Worm (Caenorhabditis elegans) whole organism, young adult: ENCODE data around the gene ZK721.3.

ENCODE experiments used
- B0019.2 ChIP-seq: fragments of 200-800 bp; sonication (Bioruptor generic); conservative IDR thresholded peaks from 2 replicates; pipeline ENCODE4 v1.3.6; 2022; ENCODE audit warnings: missing genetic modification reagents, missing genetic modification characterization, missing compliant biosample characterization
- B0261.1 ChIP-seq: sonication (generic microtip); optimal IDR thresholded peaks from 2 replicates; lab custom pipeline; 2016; ENCODE audit warnings: mild to moderate bottlenecking, missing genetic modification characterization, moderate library complexity, missing compliant biosample characterization
- D2030.7 ChIP-seq: fragments of 200-800 bp; sonication (Bioruptor generic); IDR thresholded peaks from 2 replicates; pipeline ENCODE4 v1.3.6; 2022; ENCODE audit warnings: missing genetic modification reagents, missing genetic modification characterization, missing compliant biosample characterization
- F23B12.7 ChIP-seq: sonication (generic microtip); optimal IDR thresholded peaks from 2 replicates; lab custom pipeline; 2017; ENCODE audit warnings: missing genetic modification characterization, mild to moderate bottlenecking, missing compliant biosample characterization, antibody characterized with exemption, moderate library complexity; ENCODE audit not compliant: insufficient read depth
- F57A8.1 ChIP-seq: fragments of 200-800 bp; sonication (Bioruptor generic); optimal IDR thresholded peaks from 2 replicates; lab custom pipeline; 2018; ENCODE audit warnings: mild to moderate bottlenecking, missing genetic modification characterization, moderate library complexity, missing compliant biosample characterization
- Y53F4B.3 ChIP-seq: fragments of 200-800 bp; sonication (Bioruptor generic); IDR thresholded peaks from 2 replicates; pipeline ENCODE4 v1.3.6; 2022; ENCODE audit warnings: missing genetic modification reagents, missing genetic modification characterization, missing compliant biosample characterization
- Y53G8AR.9 ChIP-seq: fragments of 200-800 bp; sonication (Bioruptor generic); conservative IDR thresholded peaks from 2 replicates; pipeline ENCODE4 v1.3.6; 2022; ENCODE audit warnings: missing genetic modification reagents, missing genetic modification characterization, missing compliant biosample characterization
- Y56A3A.18 ChIP-seq: fragments of 200-800 bp; sonication (Bioruptor generic); IDR thresholded peaks from 2 replicates; pipeline ENCODE4 v1.3.6; 2022; ENCODE audit warnings: missing genetic modification reagents, missing genetic modification characterization, missing compliant biosample characterization
- Y79H2A.3 ChIP-seq: fragments of 200-800 bp; sonication (Bioruptor generic); conservative IDR thresholded peaks from 2 replicates; pipeline ENCODE4 v1.3.6; 2022; ENCODE audit warnings: missing genetic modification reagents, missing genetic modification characterization, missing compliant biosample characterization
- Y95B8A.8 ChIP-seq: fragments of 200-800 bp; sonication (Bioruptor generic); IDR thresholded peaks from 2 replicates; pipeline ENCODE4 v1.3.6; 2022; ENCODE audit warnings: missing genetic modification reagents, missing genetic modification characterization, missing compliant biosample characterization
- akir-1 ChIP-seq: fragments of 200-800 bp; sonication (Bioruptor generic); optimal IDR thresholded peaks from 2 replicates; lab custom pipeline; 2018; ENCODE audit warnings: mild to moderate bottlenecking, missing genetic modification characterization, moderate library complexity, missing compliant biosample characterization
- aptf-2 ChIP-seq: fragments of 200-800 bp; sonication (Bioruptor generic); conservative IDR thresholded peaks from 2 replicates; pipeline ENCODE4 v1.3.6; 2022; ENCODE audit warnings: missing genetic modification reagents, missing genetic modification characterization, missing compliant biosample characterization
- atf-7 ChIP-seq: sonication (generic microtip); optimal IDR thresholded peaks from 2 replicates; lab custom pipeline; 2017; ENCODE audit warnings: mild to moderate bottlenecking, missing genetic modification characterization, missing compliant biosample characterization
- attf-6 ChIP-seq: fragments of 200-800 bp; sonication (Bioruptor generic); IDR thresholded peaks from 2 replicates; pipeline ENCODE4 v1.3.6; 2022; ENCODE audit warnings: missing genetic modification reagents, missing genetic modification characterization, missing compliant biosample characterization
- cebp-2 ChIP-seq: fragments of 200-800 bp; sonication (Bioruptor generic); IDR thresholded peaks from 2 replicates; pipeline ENCODE4 v1.3.6; 2022; ENCODE audit warnings: missing genetic modification characterization, missing compliant biosample characterization
- ceh-100 ChIP-seq: fragments of 200-800 bp; sonication (Bioruptor generic); IDR thresholded peaks from 2 replicates; pipeline ENCODE4 v1.3.6; 2022; ENCODE audit warnings: missing genetic modification reagents, missing genetic modification characterization, missing compliant biosample characterization
- ceh-79 ChIP-seq: sonication (generic microtip); optimal IDR thresholded peaks from 2 replicates; lab custom pipeline; 2017; ENCODE audit warnings: mild to moderate bottlenecking, missing genetic modification characterization, missing compliant biosample characterization
- egl-44 ChIP-seq: fragments of 200-800 bp; sonication (Bioruptor generic); IDR thresholded peaks from 2 replicates; pipeline ENCODE4 v1.3.6; 2022; ENCODE audit warnings: missing genetic modification reagents, missing genetic modification characterization, missing compliant biosample characterization
- egrh-3 ChIP-seq: fragments of 200-800 bp; sonication (Bioruptor generic); IDR thresholded peaks from 2 replicates; pipeline ENCODE4 v1.3.6; 2022; ENCODE audit warnings: missing genetic modification reagents, missing genetic modification characterization, missing compliant biosample characterization
- fkh-3 ChIP-seq: sonication (generic microtip); optimal IDR thresholded peaks from 2 replicates; lab custom pipeline; 2016; ENCODE audit warnings: mild to moderate bottlenecking, missing genetic modification characterization, missing compliant biosample characterization
- him-1 ChIP-seq: sonication (generic microtip); optimal IDR thresholded peaks from 2 replicates; lab custom pipeline; 2016; ENCODE audit warnings: missing genotype, missing genetic modification reagents, missing genetic modification characterization, missing compliant biosample characterization
- hlh-12 ChIP-seq: sonication (generic microtip); optimal IDR thresholded peaks from 2 replicates; lab custom pipeline; 2016; ENCODE audit warnings: missing genetic modification characterization, missing compliant biosample characterization
- hmg-1.2 ChIP-seq: fragments of 200-800 bp; sonication (Bioruptor generic); IDR thresholded peaks from 2 replicates; pipeline ENCODE4 v1.3.6; 2022; ENCODE audit warnings: missing genetic modification reagents, missing genetic modification characterization, missing compliant biosample characterization
- hrde-1 ChIP-seq: sonication (generic microtip); optimal IDR thresholded peaks from 2 replicates; lab custom pipeline; 2016; ENCODE audit warnings: missing genetic modification characterization, mild to moderate bottlenecking, missing compliant biosample characterization, moderate library complexity, missing genotype, missing genetic modification reagents, borderline replicate concordance
- let-526 ChIP-seq: fragments of 200-800 bp; sonication (Bioruptor generic); IDR thresholded peaks from 2 replicates; pipeline ENCODE4 v1.3.6; 2022; ENCODE audit warnings: missing genetic modification reagents, missing genetic modification characterization, missing compliant biosample characterization
- lin-26 ChIP-seq: fragments of 200-800 bp; sonication (Bioruptor generic); IDR thresholded peaks from 2 replicates; pipeline ENCODE4 v1.3.6; 2022; ENCODE audit warnings: missing genetic modification reagents, missing genetic modification characterization, missing compliant biosample characterization
- lsl-1 ChIP-seq: fragments of 200-800 bp; sonication (Bioruptor generic); optimal IDR thresholded peaks from 2 replicates; lab custom pipeline; 2018; ENCODE audit warnings: mild to moderate bottlenecking, missing genetic modification characterization, moderate library complexity, missing compliant biosample characterization
- madf-3 ChIP-seq: fragments of 200-800 bp; sonication (Bioruptor generic); IDR thresholded peaks from 2 replicates; pipeline ENCODE4 v1.3.6; 2022; ENCODE audit warnings: missing genetic modification reagents, missing genetic modification characterization, missing compliant biosample characterization
- mel-28 ChIP-seq: sonication (generic microtip); optimal IDR thresholded peaks from 2 replicates; lab custom pipeline; 2016; ENCODE audit warnings: borderline replicate concordance, mild to moderate bottlenecking, missing genetic modification characterization, missing compliant biosample characterization
- nhr-27 ChIP-seq: fragments of 200-800 bp; sonication (Bioruptor generic); optimal IDR thresholded peaks from 2 replicates; lab custom pipeline; 2018; ENCODE audit warnings: mild to moderate bottlenecking, missing genetic modification characterization, moderate library complexity, missing compliant biosample characterization
- pbrm-1 ChIP-seq: fragments of 200-800 bp; sonication (Bioruptor generic); IDR thresholded peaks from 2 replicates; pipeline ENCODE4 v1.3.6; 2022; ENCODE audit warnings: missing genetic modification reagents, missing genetic modification characterization, missing compliant biosample characterization
- pha-4 ChIP-seq: fragments of 150-350 bp; sonication (generic microtip); optimal IDR thresholded peaks from 2 replicates; lab custom pipeline; 2014; ENCODE audit warnings: missing biosample characterization, missing genetic modification reagents, missing genetic modification characterization
- rcor-1 ChIP-seq: fragments of 200-800 bp; sonication (Bioruptor generic); IDR thresholded peaks from 2 replicates; pipeline ENCODE4 v1.3.6; 2022; ENCODE audit warnings: missing genetic modification reagents, missing genetic modification characterization, missing compliant biosample characterization
- rpc-1 ChIP-seq, 2 experiments: fragments of 150-350 bp in 1 of 2; sonication (generic microtip) in 1 of 2; optimal IDR thresholded peaks; 2 replicates each; lab custom pipeline; 2014 to 2018; ENCODE audit warnings: missing biosample characterization in 1 of 2, missing genetic modification characterization in 1 of 2, missing genetic modification reagents in 1 of 2, missing genotype in 1 of 2
- snpc-1.1 ChIP-seq: sonication (generic microtip); optimal IDR thresholded peaks from 2 replicates; lab custom pipeline; 2017; ENCODE audit warnings: missing genetic modification characterization, mild to moderate bottlenecking, missing compliant biosample characterization, antibody characterized with exemption, moderate library complexity, missing genotype, missing genetic modification reagents; ENCODE audit not compliant: insufficient read depth
- snpc-1.3 ChIP-seq: sonication (generic microtip); optimal IDR thresholded peaks from 2 replicates; lab custom pipeline; 2017; ENCODE audit warnings: missing genetic modification characterization, mild to moderate bottlenecking, missing compliant biosample characterization, antibody characterized with exemption, moderate library complexity, missing genotype, missing genetic modification reagents; ENCODE audit not compliant: insufficient read depth
- snpc-4 ChIP-seq, 5 experiments: fragments of 150-350 bp in 1 of 5; sonication (generic microtip) in 4 of 5; optimal IDR thresholded peaks; 2 replicates each; lab custom pipeline; 2014 to 2018; ENCODE audit warnings: missing genetic modification characterization in 5 of 5, missing biosample characterization in 3 of 5, antibody characterized with exemption in 2 of 5, mild to moderate bottlenecking in 2 of 5, missing compliant biosample characterization in 2 of 5, missing genotype in 2 of 5, moderate library complexity in 2 of 5, missing genetic modification reagents in 1 of 5
- somi-1 ChIP-seq: fragments of 200-800 bp; sonication (Bioruptor generic); optimal IDR thresholded peaks from 2 replicates; lab custom pipeline; 2018; ENCODE audit warnings: mild to moderate bottlenecking, missing genetic modification characterization, missing compliant biosample characterization
- tbp1 ChIP-seq: fragments of 200-800 bp; sonication (Bioruptor generic); optimal IDR thresholded peaks from 2 replicates; lab custom pipeline; 2018; ENCODE audit warnings: mild to moderate bottlenecking, missing genetic modification characterization, missing compliant biosample characterization
- unc-130 ChIP-seq: sonication (generic microtip); optimal IDR thresholded peaks from 2 replicates; lab custom pipeline; 2016; ENCODE audit warnings: missing genetic modification reagents, missing genetic modification characterization, missing compliant biosample characterization
- zfh-2 ChIP-seq: fragments of 200-800 bp; sonication (Bioruptor generic); conservative IDR thresholded peaks from 2 replicates; pipeline ENCODE4 v1.3.6; 2022; ENCODE audit warnings: missing genetic modification reagents, missing genetic modification characterization, missing compliant biosample characterization
- ztf-18 ChIP-seq: sonication (generic microtip); optimal IDR thresholded peaks from 2 replicates; lab custom pipeline; 2016; ENCODE audit warnings: missing genotype, mild to moderate bottlenecking, missing genetic modification characterization, missing compliant biosample characterization
- ztf-22 ChIP-seq: fragments of 200-800 bp; sonication (Bioruptor generic); optimal IDR thresholded peaks from 2 replicates; lab custom pipeline; 2018; ENCODE audit warnings: mild to moderate bottlenecking, missing genetic modification characterization, moderate library complexity, missing compliant biosample characterization

The ZK721.3 gene

DNA sequence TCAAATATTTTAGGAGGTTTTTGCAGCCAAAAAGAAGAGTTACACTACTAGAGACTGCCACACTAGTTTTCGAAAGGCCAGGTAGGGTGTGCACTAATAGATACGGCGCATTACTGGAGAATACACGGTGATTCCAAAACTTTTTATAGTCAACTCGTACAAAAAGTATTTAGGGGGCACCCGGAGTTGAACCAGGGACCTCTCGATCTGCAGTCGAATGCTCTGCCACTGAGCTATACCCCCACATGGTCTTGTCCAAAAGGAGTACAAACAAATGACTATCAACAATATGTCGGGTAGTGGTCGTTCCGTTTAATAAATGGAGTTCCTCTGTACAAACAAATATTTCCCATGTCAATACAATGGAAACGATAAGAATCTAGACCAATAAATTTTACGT is 33.6 kb downstream of the ZK721.3 start (continued):
- TF ChIP-seq akir-1 (GFP tag; lab: Kevin White, UChicago) (no peak), aptf-2 (no peak), hrde-1 (tag; lab: Kevin White, UChicago) (no peak), let-526 (GFP tag; lab: Robert Waterston, UW) (no peak), egrh-3 (GFP tag; lab: Robert Waterston, UW) (no peak), B0261.1 (peak; percentile 63), unc-130 (GFP tag; lab: Kevin White, UChicago) (no peak), Y79H2A.3 (GFP tag; lab: Robert Waterston, UW) (no peak), snpc-1.1 (tag; lab: Kevin White, UChicago) (no peak), ztf-18 (tag; lab: Kevin White, UChicago) (no peak), cebp-2 (GFP tag; lab: Robert Waterston, UW) (0 out of 2 replicates have a peak, but pooled peaks have one; percentile 50), atf-7 (tag; lab: Kevin White, UChicago) (no peak), hlh-12 (tag; lab: Kevin White, UChicago) (no peak), snpc-4 (GFP tag; optimal IDR thresholded peaks at IDR 0.05; lab: Kevin White, UChicago) (peak; percentile 27), snpc-4 (tag; optimal IDR thresholded peaks at IDR 0.05; lab: Kevin White, UChicago) (no peak), somi-1 (GFP tag; lab: Kevin White, UChicago) (no peak), Y53G8AR.9 (GFP tag; lab: Robert Waterston, UW) (no peak), F23B12.7 (tag; lab: Kevin White, UChicago) (no peak), fkh-3 (no peak), nhr-27 (tag; lab: Kevin White, UChicago) (no peak), lsl-1 (GFP tag; lab: Kevin White, UChicago) (no peak), madf-3 (0 out of 2 replicates have a peak, but pooled peaks have one; percentile 17)

DNA sequence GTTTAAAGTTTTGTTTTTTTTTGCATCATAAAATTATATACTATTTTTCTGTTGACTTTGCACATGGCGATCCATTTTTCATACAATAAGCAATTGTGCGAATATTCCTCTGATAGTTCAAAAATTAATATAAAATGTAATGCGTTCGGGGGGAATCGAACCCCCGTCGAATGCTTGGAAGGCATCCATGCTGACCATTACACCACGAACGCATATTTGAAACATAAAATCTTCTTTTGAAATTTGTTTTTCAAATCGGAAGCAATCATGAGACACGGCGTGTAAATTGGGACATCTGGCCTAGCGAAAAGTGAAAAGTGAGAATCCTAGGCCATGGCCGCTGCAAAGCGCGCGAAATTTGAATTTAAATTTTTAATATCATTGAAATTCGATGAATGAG is 34.1 kb downstream of the ZK721.3 start:
- TF ChIP-seq attf-6 (GFP tag; lab: Robert Waterston, UW) (0 out of 2 replicates have a peak, but pooled peaks have one; percentile 31), Y53F4B.3 (GFP tag; lab: Robert Waterston, UW) (0 out of 2 replicates have a peak, but pooled peaks have one; percentile 17), egl-44 (GFP tag; lab: Robert Waterston, UW) (0 out of 2 replicates have a peak, but pooled peaks have one; percentile 14), lin-26 (GFP tag; lab: Robert Waterston, UW) (peak; percentile 47), pbrm-1 (GFP tag; lab: Robert Waterston, UW) (peak; percentile 63), D2030.7 (GFP tag; lab: Robert Waterston, UW) (peak; percentile 87), rpc-1 (optimal IDR thresholded peaks at IDR 0.05; lab: Kevin White, UChicago) (peak; percentile 53), rpc-1 (tag; optimal IDR thresholded peaks at IDR 0.05; lab: Kevin White, UChicago) (peak; percentile 72), snpc-1.3 (tag; lab: Kevin White, UChicago) (peak; percentile 6), Y56A3A.18 (peak; percentile 56; the same call in 1 of the 2 replicates), tbp1 (GFP tag; lab: Kevin White, UChicago) (peak; percentile 81), hmg-1.2 (peak; percentile 51), rcor-1 (peak; percentile 76)

DNA sequence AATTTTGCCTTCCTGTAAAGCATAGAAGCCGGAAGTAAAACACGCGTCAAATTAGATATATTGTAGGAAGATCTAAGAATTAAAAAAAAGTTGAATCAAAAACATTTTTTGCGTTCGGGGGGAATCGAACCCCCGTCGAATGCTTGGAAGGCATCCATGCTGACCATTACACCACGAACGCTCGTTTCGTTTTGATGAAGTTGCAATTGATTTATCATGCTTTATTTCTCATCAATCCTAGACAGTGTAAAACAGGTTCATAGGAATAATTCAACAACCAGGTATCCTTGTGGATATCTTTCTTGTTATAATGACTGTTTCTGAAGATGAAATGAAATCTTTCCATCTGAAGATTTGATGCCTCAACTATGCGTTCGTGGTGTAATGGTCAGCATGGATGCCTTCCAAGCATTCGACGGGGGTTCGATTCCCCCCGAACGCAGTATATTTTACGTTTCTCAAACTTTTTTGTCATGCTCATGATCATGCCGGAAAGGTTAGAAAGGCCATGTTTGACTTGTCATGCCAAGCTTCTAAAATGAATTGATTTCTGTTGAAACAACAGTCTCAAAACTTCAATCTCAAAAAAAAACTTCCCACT is 35.6 kb downstream of the ZK721.3 start:
- TF ChIP-seq F57A8.1 (GFP tag; lab: Kevin White, UChicago) = no peak
- TF ChIP-seq fkh-3 = no peak
- TF ChIP-seq him-1 (tag; lab: Kevin White, UChicago) = peak; percentile 24
- TF ChIP-seq zfh-2 (GFP tag; lab: Robert Waterston, UW) = no peak
- no peak for TF ChIP-seq B0019.2 (GFP tag; lab: Robert Waterston, UW)
- no peak for TF ChIP-seq ceh-100 (GFP tag; lab: Robert Waterston, UW)
- no peak for TF ChIP-seq pha-4 (tag; lab: Kevin White, UChicago)
- TF ChIP-seq mel-28 (tag; lab: Kevin White, UChicago) = no peak
- TF ChIP-seq Y95B8A.8 (GFP tag; lab: Robert Waterston, UW) = no peak
- no peak for TF ChIP-seq ceh-79 (tag; lab: Kevin White, UChicago)
- TF ChIP-seq Y53G8AR.9 (GFP tag; lab: Robert Waterston, UW) = no peak
- TF ChIP-seq hrde-1 (tag; lab: Kevin White, UChicago) = no peak
- TF ChIP-seq ztf-22 (GFP tag; lab: Kevin White, UChicago) = no peak
- TF ChIP-seq rcor-1 = no peak
- TF ChIP-seq lin-26 (GFP tag; lab: Robert Waterston, UW) = peak; percentile 89
